Worm (Caenorhabditis elegans) whole organism, midembryonic: ENCODE results near the gene C07A9.9.
"Not testable (repeated sequence)": the region's sequence is repeated elsewhere in the genome, so short reads cannot be mapped to it uniquely, and the experiment has no call there.

Source experiments
- T22C8.4 ChIP-seq: fragments of 200-800 bp; sonication (Bioruptor generic); IDR thresholded peaks from 2 replicates; pipeline ENCODE4 v1.3.6; 2022; ENCODE audit warnings: missing genetic modification characterization, missing compliant biosample characterization
- cog-1 ChIP-seq: sonication (generic microtip); optimal IDR thresholded peaks from 2 replicates; lab custom pipeline; 2016; ENCODE audit warnings: missing genetic modification characterization, missing compliant biosample characterization
- flt-1 ChIP-seq: fragments of 200-800 bp; sonication (Bioruptor generic); IDR thresholded peaks from 2 replicates; pipeline ENCODE4 v1.3.6; 2022; ENCODE audit warnings: missing genetic modification characterization, missing compliant biosample characterization
- klf-2 ChIP-seq: fragments of 200-800 bp; sonication (Bioruptor generic); conservative IDR thresholded peaks from 2 replicates; pipeline ENCODE4 v1.3.6; 2022; ENCODE audit warnings: missing genetic modification reagents, missing genetic modification characterization, missing compliant biosample characterization
- med-1 ChIP-seq: sonication (generic microtip); optimal IDR thresholded peaks from 2 replicates; lab custom pipeline; 2017; ENCODE audit warnings: missing genetic modification characterization, mild to moderate bottlenecking, missing compliant biosample characterization, antibody characterized with exemption, missing genetic modification reagents; ENCODE audit not compliant: insufficient read depth
- ref-1 ChIP-seq: fragments of 200-800 bp; sonication (Bioruptor generic); conservative IDR thresholded peaks from 2 replicates; pipeline ENCODE4 v1.3.6; 2022; ENCODE audit warnings: missing genetic modification reagents, missing genetic modification characterization, missing compliant biosample characterization
- tab-1 ChIP-seq: fragments of 200-800 bp; sonication (Bioruptor generic); IDR thresholded peaks from 2 replicates; pipeline ENCODE4 v1.3.6; 2022; ENCODE audit warnings: missing genetic modification characterization, missing compliant biosample characterization
- ztf-23 ChIP-seq: fragments of 200-800 bp; sonication (Bioruptor generic); IDR thresholded peaks from 2 replicates; pipeline ENCODE4 v1.3.6; 2022; ENCODE audit warnings: missing genetic modification reagents, missing genetic modification characterization, missing compliant biosample characterization
- ztf-29 ChIP-seq: fragments of 200-800 bp; sonication (Bioruptor generic); IDR thresholded peaks from 2 replicates; pipeline ENCODE4 v1.3.6; 2022; ENCODE audit warnings: missing genetic modification reagents, missing genetic modification characterization, missing compliant biosample characterization

C07A9.9 gene

DNA sequence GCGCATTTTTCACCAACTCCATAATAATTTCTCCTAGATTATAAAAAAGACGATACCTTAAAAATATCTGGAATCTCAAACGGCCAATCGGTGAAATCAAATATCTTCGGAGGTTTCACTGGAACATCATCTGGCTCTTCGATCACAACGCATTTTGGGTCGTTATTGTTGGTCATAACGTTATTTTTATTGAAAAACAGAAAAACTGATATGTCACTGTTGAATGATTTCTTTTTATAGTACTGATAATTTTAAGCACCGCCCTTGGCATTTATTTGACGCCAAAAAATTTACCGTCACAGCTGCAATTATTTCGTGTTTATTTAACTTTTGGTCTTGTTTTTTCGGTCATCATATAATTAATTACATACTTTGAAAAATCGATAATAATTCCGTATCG is 22.6 kb upstream of the C07A9.9 start, which contains the start of gene best-5:
TSS of gene best-5 (minus strand) at position 210 of the 400 bp plus-strand sequence.
- no peak for TF ChIP-seq med-1
- no peak for TF ChIP-seq T22C8.4 (GFP tag; lab: Robert Waterston, UW)
- TF ChIP-seq ztf-23 (GFP tag; lab: Robert Waterston, UW), result no peak

DNA sequence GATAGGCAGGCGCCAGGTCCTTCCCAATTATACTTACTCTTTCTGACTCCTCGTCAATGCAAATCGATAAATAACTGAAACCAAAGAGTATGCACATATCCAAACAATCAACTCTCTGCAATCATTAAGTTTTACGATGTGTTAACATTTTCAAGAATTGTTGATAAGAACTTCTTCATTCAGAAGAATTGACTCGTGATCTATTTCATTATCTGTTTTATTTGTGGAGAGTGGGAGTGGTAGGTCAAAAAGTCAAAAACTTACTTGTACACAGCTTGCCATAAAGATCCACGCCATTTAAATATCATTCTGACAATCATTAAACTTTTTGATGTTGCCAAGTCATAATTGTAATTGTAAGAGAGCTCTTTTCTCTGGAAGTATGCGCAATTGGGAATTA is 21.9 kb upstream of the C07A9.9 start:
- TF ChIP-seq T22C8.4 (GFP tag; lab: Robert Waterston, UW), result no peak
- TF ChIP-seq flt-1, result no peak

DNA sequence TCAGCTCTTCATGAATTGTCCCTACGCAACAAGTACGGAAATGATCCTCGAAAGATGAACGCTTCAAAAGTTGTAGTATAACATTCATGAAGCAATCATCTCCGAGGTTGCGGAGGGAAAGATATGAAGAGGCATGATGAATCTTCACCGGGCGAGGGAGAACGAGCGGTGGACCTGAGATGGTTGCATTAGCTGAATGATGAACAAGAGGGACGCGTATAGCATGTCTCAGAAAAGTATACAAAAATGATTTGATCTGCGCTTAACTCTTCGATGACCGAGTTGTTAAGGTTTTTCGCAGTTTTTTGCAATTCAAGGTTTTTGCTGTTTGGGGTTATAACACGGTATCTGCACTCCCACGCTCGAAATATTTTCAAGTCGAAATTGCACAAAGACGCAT is 18.5 kb upstream of the C07A9.9 start, which contains the start of gene C07A9.10:
TSS of gene C07A9.10 (minus strand) at position 101 of the 400 bp plus-strand sequence.
- TF ChIP-seq flt-1 (no peak), klf-2 (no peak), med-1 (no peak), ztf-29 (GFP tag; lab: Robert Waterston, UW) (no peak), cog-1 (tag; lab: Kevin White, UChicago) (no peak), T22C8.4 (GFP tag; lab: Robert Waterston, UW) (no peak), tab-1 (GFP tag; lab: Robert Waterston, UW) (no peak), ref-1 (GFP tag; lab: Robert Waterston, UW) (no peak), ztf-23 (GFP tag; lab: Robert Waterston, UW) (no peak)

DNA sequence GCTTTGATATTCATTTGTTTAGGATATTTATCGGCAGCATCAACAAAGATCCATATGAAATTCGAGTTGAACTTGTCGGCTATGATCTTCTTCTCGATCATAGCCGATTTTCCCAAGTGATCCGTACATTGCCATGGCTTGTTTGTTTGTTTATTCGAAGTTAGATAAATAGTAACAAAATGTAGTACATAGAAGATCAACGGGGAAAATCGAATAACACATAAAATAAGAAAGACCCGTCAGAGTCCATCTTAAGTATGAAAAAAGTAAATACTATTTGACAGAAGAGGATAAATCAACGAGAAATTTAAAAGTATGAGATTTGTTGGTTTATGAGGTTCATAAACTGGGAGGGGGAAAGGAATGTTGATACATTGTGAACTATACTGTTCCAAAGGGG is 15.3 kb upstream of the C07A9.9 start, which contains the start of gene C07A9.5:
TSS of gene C07A9.5 (minus strand) at position 101 of the 400 bp plus-strand sequence.
- not testable (repeated sequence) for TF ChIP-seq klf-2, flt-1, med-1

DNA sequence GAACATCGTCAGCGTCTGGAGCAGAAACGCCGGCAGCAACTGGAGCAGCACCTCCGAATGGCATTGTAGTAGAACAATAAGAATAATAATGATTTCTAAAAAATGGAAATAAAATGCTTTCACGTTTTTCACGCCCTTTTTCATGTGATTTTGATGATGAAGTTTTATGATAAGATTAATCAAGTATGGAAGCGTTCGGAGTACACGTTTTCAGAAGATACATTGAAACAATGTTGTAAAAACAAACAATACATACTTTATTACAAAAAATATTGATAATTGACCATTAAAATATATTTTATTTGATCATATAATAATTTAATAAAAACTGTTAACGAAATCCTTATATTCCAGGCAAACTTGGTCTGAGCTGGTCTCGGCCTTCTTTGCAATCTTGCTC is 13.8 kb upstream of the C07A9.9 start, which contains the start of gene C07A9.13:
TSS of gene C07A9.13 (minus strand) at position 101 of the 400 bp plus-strand sequence.
- not testable (repeated sequence) for TF ChIP-seq ref-1 (GFP tag; lab: Robert Waterston, UW); flt-1; med-1

DNA sequence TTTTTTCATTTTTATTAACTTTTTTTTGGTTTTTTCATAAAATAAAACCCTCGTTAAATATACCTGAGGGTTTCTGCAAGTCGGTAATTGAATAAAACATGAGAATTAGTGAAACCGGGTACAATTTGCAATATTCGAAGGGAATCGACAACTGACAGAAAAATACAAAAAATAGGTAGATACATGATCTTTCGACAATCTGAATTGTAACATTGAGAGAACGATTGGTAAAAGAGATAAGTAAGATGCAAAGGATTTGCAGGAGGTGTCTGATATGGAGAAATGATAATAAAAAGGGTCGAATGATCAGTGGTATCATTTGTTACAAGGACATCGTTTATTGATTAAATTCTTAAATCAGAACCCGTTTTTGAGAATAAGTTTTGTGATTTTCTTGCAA is 11.4 kb upstream of the C07A9.9 start, which contains the start of gene ugt-60:
TSS of gene ugt-60 (minus strand) at position 233 of the 400 bp plus-strand sequence.
- TF ChIP-seq med-1 (no peak), ref-1 (GFP tag; lab: Robert Waterston, UW) (no peak), tab-1 (GFP tag; lab: Robert Waterston, UW) (no peak), cog-1 (tag; lab: Kevin White, UChicago) (no peak), ztf-29 (GFP tag; lab: Robert Waterston, UW) (no peak), flt-1 (no peak), klf-2 (no peak), T22C8.4 (GFP tag; lab: Robert Waterston, UW) (no peak), ztf-23 (GFP tag; lab: Robert Waterston, UW) (no peak)

DNA sequence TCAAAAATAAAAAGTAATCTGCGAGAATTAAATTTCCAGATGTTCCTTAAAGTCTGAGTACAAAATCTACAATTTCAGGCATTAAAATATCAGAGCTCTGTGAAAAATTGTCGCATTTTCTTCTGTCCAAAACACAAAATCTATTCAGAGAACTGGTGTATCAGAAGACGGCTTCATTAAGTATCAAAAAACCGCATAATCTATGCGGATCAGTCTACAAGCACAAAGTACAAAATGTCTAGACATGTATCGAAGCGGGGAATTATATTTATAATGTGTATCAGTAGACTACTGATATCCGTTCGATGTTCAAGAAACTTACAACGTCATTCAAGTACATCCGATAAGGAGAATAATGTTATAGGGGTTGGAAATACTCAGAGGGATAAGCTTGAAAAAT is 2.1 kb upstream of the C07A9.9 start:
- TF ChIP-seq klf-2, result no peak
- no peak for TF ChIP-seq flt-1
- TF ChIP-seq ztf-23 (GFP tag; lab: Robert Waterston, UW), result no peak
- no peak for TF ChIP-seq cog-1 (tag; lab: Kevin White, UChicago)
- no peak for TF ChIP-seq med-1
- TF ChIP-seq T22C8.4 (GFP tag; lab: Robert Waterston, UW), result no peak
- TF ChIP-seq ref-1 (GFP tag; lab: Robert Waterston, UW), result no peak
- TF ChIP-seq tab-1 (GFP tag; lab: Robert Waterston, UW), result no peak
- no peak for TF ChIP-seq ztf-29 (GFP tag; lab: Robert Waterston, UW)

DNA sequence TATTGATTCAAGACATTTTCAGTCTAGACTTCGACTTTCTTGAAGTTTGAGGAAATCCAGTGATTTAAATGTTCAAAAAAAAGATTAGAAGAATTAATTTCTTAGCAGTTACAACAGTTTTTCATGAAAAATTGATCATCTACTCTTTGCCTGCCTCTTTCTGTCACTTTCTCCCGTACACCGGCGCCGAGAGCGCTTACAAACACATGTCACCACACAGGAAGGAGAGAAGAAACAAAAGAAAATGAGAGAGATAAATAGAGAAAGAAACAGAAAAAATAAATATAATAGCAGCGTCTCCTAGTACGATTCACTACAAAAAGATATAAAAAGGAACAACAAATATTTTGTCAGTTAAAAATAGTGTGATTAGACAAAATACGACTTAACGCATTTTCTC is 773 bp downstream of the C07A9.9 start:
- TF ChIP-seq flt-1 (no peak), ztf-29 (GFP tag; lab: Robert Waterston, UW) (no peak), tab-1 (GFP tag; lab: Robert Waterston, UW) (no peak), ref-1 (GFP tag; lab: Robert Waterston, UW) (no peak), med-1 (no peak), klf-2 (no peak), cog-1 (tag; lab: Kevin White, UChicago) (no peak), T22C8.4 (GFP tag; lab: Robert Waterston, UW) (no peak), ztf-23 (GFP tag; lab: Robert Waterston, UW) (no peak)

DNA sequence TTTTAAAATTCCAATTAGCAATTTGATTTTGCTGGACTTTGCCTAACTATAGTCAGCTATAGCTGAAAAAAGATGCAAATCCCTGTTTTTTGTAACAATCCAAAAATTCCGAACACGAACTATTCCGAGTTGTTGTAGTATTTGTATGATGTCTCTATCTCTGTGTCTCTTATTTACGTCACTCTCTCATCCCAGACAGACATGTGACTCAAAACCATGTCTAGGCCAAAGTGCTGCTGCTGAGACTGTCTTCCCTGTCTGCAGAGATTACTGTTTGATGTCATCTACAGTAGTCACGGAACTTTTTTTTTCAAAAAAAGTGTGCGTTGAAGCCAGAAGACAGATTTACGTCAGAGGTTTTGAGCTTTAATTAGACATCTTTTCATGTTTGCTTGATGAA is 1.2 kb downstream of the C07A9.9 start:
- no peak for TF ChIP-seq T22C8.4 (GFP tag; lab: Robert Waterston, UW)
- no peak for TF ChIP-seq med-1
- no peak for TF ChIP-seq tab-1 (GFP tag; lab: Robert Waterston, UW)
- no peak for TF ChIP-seq ref-1 (GFP tag; lab: Robert Waterston, UW)
- TF ChIP-seq ztf-23 (GFP tag; lab: Robert Waterston, UW), result no peak
- TF ChIP-seq ztf-29 (GFP tag; lab: Robert Waterston, UW), result no peak
- TF ChIP-seq cog-1 (tag; lab: Kevin White, UChicago), result no peak
- no peak for TF ChIP-seq klf-2
- TF ChIP-seq flt-1, result no peak

DNA sequence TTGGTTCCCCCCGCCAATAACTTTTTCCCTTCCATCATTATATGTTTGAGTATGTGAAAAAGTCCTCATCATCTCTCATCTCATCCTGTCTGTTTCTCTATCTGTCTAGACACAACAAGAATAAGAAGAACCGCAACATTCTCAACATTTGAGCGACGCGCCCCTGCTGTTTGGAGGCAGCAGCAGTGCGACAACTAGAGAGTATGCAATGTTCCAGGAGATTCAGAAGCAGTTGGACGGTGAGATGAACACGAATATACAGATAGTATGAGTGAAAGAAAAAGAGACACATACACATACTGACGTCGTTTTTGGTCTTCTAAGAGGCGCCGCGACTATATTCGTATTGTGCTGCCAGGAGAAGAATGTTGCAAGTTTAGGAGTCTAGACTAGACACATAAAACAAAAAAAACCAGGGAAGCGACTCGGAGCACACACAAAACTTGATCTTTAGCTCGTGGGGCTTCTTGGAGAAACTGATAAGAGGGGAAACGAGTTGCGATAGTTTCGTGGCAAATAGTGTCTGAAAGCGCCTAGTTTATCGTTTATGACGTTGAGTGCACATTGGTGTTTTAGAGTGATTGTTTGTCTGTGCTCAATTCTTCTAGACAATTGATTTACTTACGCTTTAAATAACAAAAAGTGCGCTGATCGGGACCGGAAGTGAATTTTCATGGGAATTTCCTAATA is 1.8 kb downstream of the C07A9.9 start:
- TF ChIP-seq T22C8.4 (GFP tag; lab: Robert Waterston, UW) (no peak), klf-2 (no peak), med-1 (no peak), cog-1 (tag; lab: Kevin White, UChicago) (no peak)
